Fruit fly (Drosophila melanogaster) whole organism: Measurements from ENCODE around the gene CG13658.

Source experiments
- CG8478 ChIP-seq: fragments of >200 bp; optimal IDR thresholded peaks from 2 replicates; lab custom pipeline; 2018; ENCODE audit warnings: inconsistent platforms
- Dll ChIP-seq: fragments of >200 bp; optimal IDR thresholded peaks from 2 replicates; lab custom pipeline; 2017
- EcR ChIP-seq, 2 experiments: fragments of >200 bp; optimal IDR thresholded peaks; 2 replicates each; lab custom pipeline; 2017; ENCODE audit warnings: missing biosample characterization in 2 of 2, missing genetic modification characterization in 2 of 2, missing genetic modification reagents in 2 of 2
- pan ChIP-seq: fragments of >200 bp; optimal IDR thresholded peaks from 2 replicates; lab custom pipeline; 2017
- psq ChIP-seq: fragments of >200 bp; optimal IDR thresholded peaks from 2 replicates; lab custom pipeline; 2017
- usp ChIP-seq: fragments of >200 bp; optimal IDR thresholded peaks from 2 replicates; lab custom pipeline; 2017; ENCODE audit warnings: missing biosample characterization, missing genetic modification characterization, mixed read lengths

CG13658 gene

dm6 chr3R:25312583-25312982, 25.3 kb downstream of the CG13658 start:
- no peak for TF ChIP-seq CG8478
- TF ChIP-seq pan (lab: Kevin White, UChicago) = no peak

- TF ChIP-seq usp (GFP tag; lab: Kevin White, UChicago) = no peak
- no peak for TF ChIP-seq EcR (GFP tag; optimal IDR thresholded peaks at IDR 0.05; lab: Kevin White, UChicago)
- no peak for TF ChIP-seq psq (lab: Kevin White, UChicago)
- TF ChIP-seq pan (lab: Kevin White, UChicago) = no peak
These were observed 26.5 kb downstream of the CG13658 start, which contains the start of gene CG31087 for dm6 chr3R:25313771-25314170. TSS of gene CG31087 (minus strand) at chr3R:25313833.

dm6 chr3R:25316016-25316415, 28.7 kb downstream of the CG13658 start, which contains the start of gene CG10559:
TSS of gene CG10559 (minus strand) at chr3R:25316116.
- TF ChIP-seq CG8478 (no peak), Dll (lab: Kevin White, UChicago) (no peak), psq (lab: Kevin White, UChicago) (no peak), pan (lab: Kevin White, UChicago) (no peak), EcR (GFP tag; optimal IDR thresholded peaks at IDR 0.05; lab: Kevin White, UChicago) (no peak), usp (GFP tag; lab: Kevin White, UChicago) (no peak)

- TF ChIP-seq EcR (GFP tag; optimal IDR thresholded peaks at IDR 0.05; lab: Kevin White, UChicago) (no peak), usp (GFP tag; lab: Kevin White, UChicago) (no peak), pan (lab: Kevin White, UChicago) (no peak), Dll (lab: Kevin White, UChicago) (no peak), CG8478 (no peak), psq (lab: Kevin White, UChicago) (no peak)
These were observed 30.7 kb downstream of the CG13658 start, which contains the start of gene CG10553 for dm6 chr3R:25318011-25318410. TSS of gene CG10553 (minus strand) at chr3R:25318111.

dm6 chr3R:25320051-25320705, 32.9 kb downstream of the CG13658 start, which contains the start of gene CG10560:
TSS of gene CG10560 (minus strand) at chr3R:25320101.
- TF ChIP-seq pan (lab: Kevin White, UChicago) (no peak), CG8478 (no peak), EcR (GFP tag; optimal IDR thresholded peaks at IDR 0.05; lab: Kevin White, UChicago) (no peak), psq (lab: Kevin White, UChicago) (no peak), usp (GFP tag; lab: Kevin White, UChicago) (no peak), Dll (lab: Kevin White, UChicago) (no peak)

dm6 chr3R:25320898-25321297, 33.6 kb downstream of the CG13658 start:
- TF ChIP-seq psq (lab: Kevin White, UChicago) = no peak
- TF ChIP-seq Dll (lab: Kevin White, UChicago) = no peak
- no peak for TF ChIP-seq CG8478
- no peak for TF ChIP-seq pan (lab: Kevin White, UChicago)
- TF ChIP-seq EcR (GFP tag; optimal IDR thresholded peaks at IDR 0.05; lab: Kevin White, UChicago) = no peak
- no peak for TF ChIP-seq usp (GFP tag; lab: Kevin White, UChicago)

dm6 chr3R:25321681-25322080, 34.4 kb downstream of the CG13658 start:
- TF ChIP-seq Dll (lab: Kevin White, UChicago) (no peak), usp (GFP tag; lab: Kevin White, UChicago) (no peak), psq (lab: Kevin White, UChicago) (no peak), EcR (GFP tag; optimal IDR thresholded peaks at IDR 0.05; lab: Kevin White, UChicago) (no peak), CG8478 (no peak), pan (lab: Kevin White, UChicago) (no peak)

dm6 chr3R:25322657-25323056, 35.4 kb downstream of the CG13658 start, which contains the start of gene CG10562:
TSS of gene CG10562 (minus strand) at chr3R:25322757.
- TF ChIP-seq usp (GFP tag; lab: Kevin White, UChicago) (no peak), CG8478 (no peak), EcR (GFP tag; optimal IDR thresholded peaks at IDR 0.05; lab: Kevin White, UChicago) (no peak), Dll (lab: Kevin White, UChicago) (no peak), pan (lab: Kevin White, UChicago) (no peak), psq (lab: Kevin White, UChicago) (no peak)

- TF ChIP-seq EcR (GFP tag; optimal IDR thresholded peaks at IDR 0.05; lab: Kevin White, UChicago) (no peak), pan (lab: Kevin White, UChicago) (no peak), CG8478 (no peak), usp (GFP tag; lab: Kevin White, UChicago) (no peak), Dll (lab: Kevin White, UChicago) (no peak), psq (lab: Kevin White, UChicago) (no peak)
These were observed 41.8 kb downstream of the CG13658 start, which contains the start of gene CHKov1 for dm6 chr3R:25329079-25329478. TSS of gene CHKov1 (minus strand) at chr3R:25329316.

dm6 chr3R:25331103-25331502, 43.8 kb downstream of the CG13658 start, which contains the start of gene CHKov2:
TSS of gene CHKov2 (minus strand) at chr3R:25331203.
- TF ChIP-seq usp (GFP tag; lab: Kevin White, UChicago) = no peak
- TF ChIP-seq psq (lab: Kevin White, UChicago) = no peak

- TF ChIP-seq usp (GFP tag; lab: Kevin White, UChicago) (no peak), Dll (lab: Kevin White, UChicago) (no peak), pan (lab: Kevin White, UChicago) (no peak), CG8478 (no peak), psq (lab: Kevin White, UChicago) (no peak)
These were observed 47.8 kb downstream of the CG13658 start, which contains the start of the genes CG10669 and CG11902 for dm6 chr3R:25335065-25335464. TSS of gene CG10669 (minus strand) at chr3R:25335243. TSS of gene CG11902 (plus strand) at chr3R:25335257.
